Worm (Caenorhabditis elegans) whole organism, young adult: Measurements from ENCODE around the gene ssu-1.

Source experiments
- B0035.1 ChIP-seq: sonication (generic microtip); optimal IDR thresholded peaks from 2 replicates; lab custom pipeline; 2016; ENCODE audit warnings: missing genetic modification characterization, mild to moderate bottlenecking, missing compliant biosample characterization, missing genotype, missing genetic modification reagents
- B0261.1 ChIP-seq: sonication (generic microtip); optimal IDR thresholded peaks from 2 replicates; lab custom pipeline; 2016; ENCODE audit warnings: mild to moderate bottlenecking, missing genetic modification characterization, moderate library complexity, missing compliant biosample characterization
- B0336.3 ChIP-seq: fragments of 200-800 bp; sonication (Bioruptor generic); IDR thresholded peaks from 2 replicates; pipeline ENCODE4 v1.3.6; 2022; ENCODE audit warnings: missing genetic modification characterization, missing compliant biosample characterization
- D2030.7 ChIP-seq: fragments of 200-800 bp; sonication (Bioruptor generic); IDR thresholded peaks from 2 replicates; pipeline ENCODE4 v1.3.6; 2022; ENCODE audit warnings: missing genetic modification reagents, missing genetic modification characterization, missing compliant biosample characterization
- F22D6.2 ChIP-seq: sonication (generic microtip); optimal IDR thresholded peaks from 2 replicates; lab custom pipeline; 2016; ENCODE audit warnings: mild to moderate bottlenecking, missing genetic modification characterization, missing compliant biosample characterization
- F33H1.4 ChIP-seq: fragments of 200-800 bp; sonication (Bioruptor generic); IDR thresholded peaks from 2 replicates; pipeline ENCODE4 v1.3.6; 2022; ENCODE audit warnings: missing genetic modification reagents, missing genetic modification characterization, missing compliant biosample characterization
- F57A8.1 ChIP-seq: fragments of 200-800 bp; sonication (Bioruptor generic); optimal IDR thresholded peaks from 2 replicates; lab custom pipeline; 2018; ENCODE audit warnings: mild to moderate bottlenecking, missing genetic modification characterization, moderate library complexity, missing compliant biosample characterization
- K11D2.4 ChIP-seq: fragments of 200-800 bp; sonication (Bioruptor generic); IDR thresholded peaks from 2 replicates; pipeline ENCODE4 v1.3.6; 2022; ENCODE audit warnings: missing genetic modification reagents, missing genetic modification characterization, missing compliant biosample characterization
- K12H6.12 ChIP-seq: fragments of 200-800 bp; sonication (Bioruptor generic); optimal IDR thresholded peaks from 2 replicates; lab custom pipeline; 2018; ENCODE audit warnings: mild to moderate bottlenecking, missing genetic modification characterization, missing compliant biosample characterization
- Y53F4B.3 ChIP-seq: fragments of 200-800 bp; sonication (Bioruptor generic); IDR thresholded peaks from 2 replicates; pipeline ENCODE4 v1.3.6; 2022; ENCODE audit warnings: missing genetic modification reagents, missing genetic modification characterization, missing compliant biosample characterization
- Y53G8AR.9 ChIP-seq: fragments of 200-800 bp; sonication (Bioruptor generic); conservative IDR thresholded peaks from 2 replicates; pipeline ENCODE4 v1.3.6; 2022; ENCODE audit warnings: missing genetic modification reagents, missing genetic modification characterization, missing compliant biosample characterization
- Y95B8A.8 ChIP-seq: fragments of 200-800 bp; sonication (Bioruptor generic); IDR thresholded peaks from 2 replicates; pipeline ENCODE4 v1.3.6; 2022; ENCODE audit warnings: missing genetic modification reagents, missing genetic modification characterization, missing compliant biosample characterization
- attf-6 ChIP-seq: fragments of 200-800 bp; sonication (Bioruptor generic); IDR thresholded peaks from 2 replicates; pipeline ENCODE4 v1.3.6; 2022; ENCODE audit warnings: missing genetic modification reagents, missing genetic modification characterization, missing compliant biosample characterization
- ccch-3 ChIP-seq: fragments of 200-800 bp; sonication (Bioruptor generic); optimal IDR thresholded peaks from 2 replicates; lab custom pipeline; 2018; ENCODE audit warnings: mild to moderate bottlenecking, missing genetic modification characterization, missing compliant biosample characterization
- cebp-2 ChIP-seq: fragments of 200-800 bp; sonication (Bioruptor generic); IDR thresholded peaks from 2 replicates; pipeline ENCODE4 v1.3.6; 2022; ENCODE audit warnings: missing genetic modification characterization, missing compliant biosample characterization
- ceh-91 ChIP-seq: fragments of 200-800 bp; sonication (Bioruptor generic); IDR thresholded peaks from 2 replicates; pipeline ENCODE4 v1.3.6; 2022; ENCODE audit warnings: missing genetic modification reagents, missing genetic modification characterization, missing compliant biosample characterization
- chd-7 ChIP-seq: sonication (generic microtip); optimal IDR thresholded peaks from 2 replicates; lab custom pipeline; 2016; ENCODE audit warnings: mild to moderate bottlenecking, missing genetic modification characterization, moderate library complexity, missing compliant biosample characterization
- die-1 ChIP-seq: sonication (generic microtip); optimal IDR thresholded peaks from 2 replicates; lab custom pipeline; 2016; ENCODE audit warnings: missing genotype, mild to moderate bottlenecking, missing genetic modification characterization, missing compliant biosample characterization
- dpff-1 ChIP-seq: sonication (generic microtip); optimal IDR thresholded peaks from 2 replicates; lab custom pipeline; 2017; ENCODE audit warnings: mild to moderate bottlenecking, missing genetic modification characterization, missing compliant biosample characterization
- dpl-1 ChIP-seq: fragments of 150-350 bp; optimal IDR thresholded peaks from 2 replicates; lab custom pipeline; 2014; ENCODE audit warnings: missing biosample characterization, missing genetic modification reagents, missing genetic modification characterization
- egl-18 ChIP-seq: fragments of 200-800 bp; sonication (Bioruptor generic); IDR thresholded peaks from 2 replicates; pipeline ENCODE4 v1.3.6; 2022; ENCODE audit warnings: missing genetic modification reagents, missing genetic modification characterization, missing compliant biosample characterization
- egrh-3 ChIP-seq: fragments of 200-800 bp; sonication (Bioruptor generic); IDR thresholded peaks from 2 replicates; pipeline ENCODE4 v1.3.6; 2022; ENCODE audit warnings: missing genetic modification reagents, missing genetic modification characterization, missing compliant biosample characterization
- hmg-1.2 ChIP-seq: fragments of 200-800 bp; sonication (Bioruptor generic); IDR thresholded peaks from 2 replicates; pipeline ENCODE4 v1.3.6; 2022; ENCODE audit warnings: missing genetic modification reagents, missing genetic modification characterization, missing compliant biosample characterization
- hmg-20 ChIP-seq: fragments of 200-800 bp; sonication (Bioruptor generic); IDR thresholded peaks from 2 replicates; pipeline ENCODE4 v1.3.6; 2022; ENCODE audit warnings: missing genetic modification reagents, missing genetic modification characterization, missing compliant biosample characterization
- lag-1 ChIP-seq: fragments of 200-800 bp; sonication (Bioruptor generic); IDR thresholded peaks from 2 replicates; pipeline ENCODE4 v1.3.6; 2022; ENCODE audit warnings: missing genetic modification reagents, missing genetic modification characterization, missing compliant biosample characterization
- lin-35 ChIP-seq, 3 experiments: fragments of 150-350 bp in 2 of 3; sonication (generic microtip) in 1 of 3; optimal IDR thresholded peaks; 2 replicates each; lab custom pipeline; 2014 to 2018; ENCODE audit warnings: missing biosample characterization in 3 of 3, missing genetic modification characterization in 3 of 3, missing genetic modification reagents in 3 of 3
- lsl-1 ChIP-seq: fragments of 200-800 bp; sonication (Bioruptor generic); optimal IDR thresholded peaks from 2 replicates; lab custom pipeline; 2018; ENCODE audit warnings: mild to moderate bottlenecking, missing genetic modification characterization, moderate library complexity, missing compliant biosample characterization
- madf-10 ChIP-seq: sonication (generic microtip); optimal IDR thresholded peaks from 2 replicates; lab custom pipeline; 2016; ENCODE audit warnings: mild to moderate bottlenecking, missing genetic modification characterization, missing compliant biosample characterization
- nhr-90 ChIP-seq: sonication (generic microtip); optimal IDR thresholded peaks from 2 replicates; lab custom pipeline; 2016; ENCODE audit warnings: missing genotype, mild to moderate bottlenecking, missing genetic modification characterization, missing compliant biosample characterization
- pha-4 ChIP-seq: fragments of 150-350 bp; sonication (generic microtip); optimal IDR thresholded peaks from 2 replicates; lab custom pipeline; 2014; ENCODE audit warnings: missing biosample characterization, missing genetic modification reagents, missing genetic modification characterization
- rpc-1 ChIP-seq, 2 experiments: fragments of 150-350 bp in 1 of 2; sonication (generic microtip) in 1 of 2; optimal IDR thresholded peaks; 2 replicates each; lab custom pipeline; 2014 to 2018; ENCODE audit warnings: missing biosample characterization in 1 of 2, missing genetic modification characterization in 1 of 2, missing genetic modification reagents in 1 of 2, missing genotype in 1 of 2
- snpc-3.4 ChIP-seq: sonication (generic microtip); optimal IDR thresholded peaks from 2 replicates; lab custom pipeline; 2017; ENCODE audit warnings: missing genetic modification characterization, mild to moderate bottlenecking, missing compliant biosample characterization, antibody characterized with exemption, moderate library complexity, missing genotype, missing genetic modification reagents
- ztf-22 ChIP-seq: fragments of 200-800 bp; sonication (Bioruptor generic); optimal IDR thresholded peaks from 2 replicates; lab custom pipeline; 2018; ENCODE audit warnings: mild to moderate bottlenecking, missing genetic modification characterization, moderate library complexity, missing compliant biosample characterization

The ssu-1 gene

ce11 chrV:20133163-20133562 is at the start of gene ssu-1:
TSS of gene ssu-1 (minus strand) at chrV:20133263.
- no peak for TF ChIP-seq Y53G8AR.9 (GFP tag; lab: Robert Waterston, UW)
- no peak for TF ChIP-seq B0336.3 (GFP tag; lab: Robert Waterston, UW)
- TF ChIP-seq rpc-1 (optimal IDR thresholded peaks at IDR 0.05; lab: Kevin White, UChicago), result no peak
- TF ChIP-seq rpc-1 (tag; optimal IDR thresholded peaks at IDR 0.05; lab: Kevin White, UChicago), result no peak
- TF ChIP-seq ceh-91, result no peak
- no peak for TF ChIP-seq lin-35 (GFP tag; optimal IDR thresholded peaks at IDR 0.05; lab: Kevin White, UChicago)
- TF ChIP-seq pha-4 (tag; lab: Kevin White, UChicago), result no peak
- no peak for TF ChIP-seq nhr-90 (tag; lab: Kevin White, UChicago)
- TF ChIP-seq hmg-20 (GFP tag; lab: Robert Waterston, UW), result no peak
- no peak for TF ChIP-seq snpc-3.4 (tag; lab: Kevin White, UChicago)
- TF ChIP-seq D2030.7 (GFP tag; lab: Robert Waterston, UW), result no peak
- no peak for TF ChIP-seq Y53F4B.3 (GFP tag; lab: Robert Waterston, UW)
- no peak for TF ChIP-seq hmg-1.2 (GFP tag; lab: Robert Waterston, UW)
- TF ChIP-seq lag-1 (GFP tag; lab: Robert Waterston, UW), result no peak
- no peak for TF ChIP-seq dpff-1 (tag; lab: Kevin White, UChicago)
- TF ChIP-seq B0035.1 (tag; lab: Kevin White, UChicago), result no peak
- TF ChIP-seq egrh-3 (GFP tag; lab: Robert Waterston, UW), result no peak
- TF ChIP-seq dpl-1 (GFP tag; lab: Kevin White, UChicago), result no peak

- TF ChIP-seq ztf-22 (GFP tag; lab: Kevin White, UChicago) (no peak), K11D2.4 (GFP tag; lab: Robert Waterston, UW) (no peak), rpc-1 (optimal IDR thresholded peaks at IDR 0.05; lab: Kevin White, UChicago) (no peak), rpc-1 (tag; optimal IDR thresholded peaks at IDR 0.05; lab: Kevin White, UChicago) (no peak), Y95B8A.8 (GFP tag; lab: Robert Waterston, UW) (no peak), ccch-3 (GFP tag; lab: Kevin White, UChicago) (no peak), B0261.1 (tag; lab: Kevin White, UChicago) (no peak), chd-7 (tag; lab: Kevin White, UChicago) (no peak), nhr-90 (tag; lab: Kevin White, UChicago) (no peak), lsl-1 (GFP tag; lab: Kevin White, UChicago) (no peak), egl-18 (no peak), madf-10 (tag; lab: Kevin White, UChicago) (no peak), F33H1.4 (GFP tag; lab: Robert Waterston, UW) (no peak)
- TF ChIP-seq, all 124 proteins: peak for 0
Measured at ce11 chrV:20182311-20182710, 49.2 kb upstream of the ssu-1 start.

- peak; percentile 96 for TF ChIP-seq hmg-1.2 (GFP tag; lab: Robert Waterston, UW)
- peak; percentile 42; the same call in 1 of the 2 replicates for TF ChIP-seq D2030.7 (GFP tag; lab: Robert Waterston, UW)
- peak; percentile 22; the same call in 1 of the 2 replicates for TF ChIP-seq attf-6
Measured at ce11 chrV:20180819-20181218, 47.8 kb upstream of the ssu-1 start.

ce11 chrV:20171941-20172340 is 38.9 kb upstream of the ssu-1 start, which contains the start of gene srw-39:
TSS of gene srw-39 (minus strand) at chrV:20172041.
- TF ChIP-seq K12H6.12, result no peak
- TF ChIP-seq F22D6.2 (tag; lab: Kevin White, UChicago), result no peak
- TF ChIP-seq F57A8.1 (GFP tag; lab: Kevin White, UChicago), result no peak
- no peak for TF ChIP-seq die-1
- no peak for TF ChIP-seq cebp-2 (GFP tag; lab: Robert Waterston, UW)
